Fruit fly (Drosophila melanogaster) whole organism, larva: ENCODE data around the gene Mekk1.

ENCODE experiments used
- noc ChIP-seq: fragments of 200-800 bp; sonication (Bioruptor generic); optimal IDR thresholded peaks from 3 replicates; lab custom pipeline; 2019; ENCODE audit warnings: missing biosample characterization, mild to moderate bottlenecking, missing genetic modification characterization, moderate library complexity

Gene Mekk1

DNA sequence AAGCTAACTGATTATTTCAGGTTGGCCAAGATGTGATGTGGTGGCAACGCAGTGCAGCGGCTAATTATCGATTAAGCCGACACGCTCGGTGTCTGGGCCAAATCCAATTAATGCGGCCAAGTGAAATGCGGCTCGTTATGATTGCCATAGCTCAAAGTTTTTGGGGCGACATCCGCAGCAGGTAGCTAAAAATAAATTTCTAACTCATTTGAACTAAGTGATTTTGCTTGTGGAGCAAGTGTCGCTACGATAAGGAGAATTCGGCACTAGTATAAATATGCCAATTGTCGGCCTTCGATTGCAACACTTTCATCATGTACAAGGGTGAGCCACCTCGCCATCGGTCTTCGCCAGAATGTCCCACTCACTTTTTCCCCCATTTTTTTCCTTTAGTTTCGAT, 48.4 kb downstream of the Mekk1 start, which contains the start of gene CG34282:
TSS of gene CG34282 (plus strand) at position 301 of the 400 bp plus-strand sequence.
- TF ChIP-seq noc: no peak

DNA sequence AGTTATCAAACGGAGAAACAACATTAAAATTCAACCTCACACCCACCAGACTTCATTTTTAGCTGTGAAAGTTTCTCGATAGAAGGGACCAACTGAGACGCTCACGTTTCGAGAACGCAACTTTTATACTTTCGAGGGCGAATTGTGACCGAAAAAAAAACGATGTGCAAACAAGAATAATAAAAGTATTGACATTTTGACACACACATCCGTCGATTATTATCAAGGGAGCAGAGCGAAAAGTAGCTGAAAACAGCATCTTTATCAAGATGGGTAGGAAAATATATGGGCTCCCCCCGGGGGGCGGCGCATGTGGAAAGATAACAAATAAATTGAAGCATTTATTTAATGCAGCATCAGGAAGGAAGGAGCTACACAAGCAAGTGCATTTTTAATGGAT, 49.8 kb downstream of the Mekk1 start, which contains the start of gene CG14300:
TSS of gene CG14300 (minus strand) at position 101 of the 400 bp plus-strand sequence.
- no peak for TF ChIP-seq noc

DNA sequence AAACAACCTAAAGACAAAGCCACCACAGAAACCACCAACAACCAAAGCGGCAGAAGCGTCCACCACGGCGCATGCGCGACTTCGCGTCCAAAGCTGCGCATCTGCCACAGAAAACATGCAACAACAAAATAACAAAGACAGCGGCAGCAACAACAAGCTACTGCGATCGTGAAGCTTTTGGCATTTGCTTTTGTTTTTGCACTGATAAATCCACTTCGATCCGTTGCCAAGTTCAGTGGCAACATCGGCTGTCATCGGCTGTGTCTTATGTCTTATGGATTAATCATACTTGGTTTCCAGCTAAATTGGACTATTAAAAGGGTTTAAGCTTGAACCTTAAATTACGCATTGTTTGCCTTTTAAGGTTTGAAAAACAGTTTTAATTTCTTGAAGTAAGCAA, 50.8 kb downstream of the Mekk1 start, which contains the start of gene Muc91C:
TSS of gene Muc91C (minus strand) at position 101 of the 400 bp plus-strand sequence.
- no peak for TF ChIP-seq noc
